Worm (Caenorhabditis elegans): ENCODE data around the gene msp-19.

DNA sequence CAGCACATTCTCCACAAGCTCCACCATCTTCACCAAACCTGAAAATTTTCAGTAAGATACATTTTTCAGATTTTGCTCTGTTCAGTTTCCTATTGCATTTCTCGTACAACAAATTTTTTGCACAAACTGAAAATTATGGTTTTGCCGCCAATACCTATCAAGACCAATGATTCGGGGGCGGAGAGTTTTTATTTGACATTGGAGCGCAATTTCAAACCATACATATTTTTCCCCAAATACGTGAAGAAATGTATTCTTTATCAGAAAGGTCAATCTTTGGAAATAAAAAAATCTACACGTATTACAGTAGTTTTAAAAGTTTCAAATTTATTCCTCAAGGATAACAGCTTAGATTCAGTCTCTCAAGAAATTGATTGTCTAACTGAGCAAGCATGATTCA lies 6.1 kb downstream of the msp-19 start, which contains the start of gene F36H12.5:
- TF ChIP-seq bed-1 (GFP tag; IDR thresholded peaks at IDR 0.05) (no peak), efl-1 (GFP tag; optimal IDR thresholded peaks at IDR 0.05) (no peak), F55B11.4 (tag; optimal IDR thresholded peaks at IDR 0.05; ENCODE audit: borderline replicate concordance, insufficient read depth) (no peak), rec-8 (tag; optimal IDR thresholded peaks at IDR 0.05) (no peak), aptf-2 (GFP tag; conservative IDR thresholded peaks at IDR 0.05) (no peak), nhr-90 (tag; optimal IDR thresholded peaks at IDR 0.05) (no peak)
